Worm (Caenorhabditis elegans): ENCODE measurements around the gene D1014.13.

D1014.13 gene

DNA sequence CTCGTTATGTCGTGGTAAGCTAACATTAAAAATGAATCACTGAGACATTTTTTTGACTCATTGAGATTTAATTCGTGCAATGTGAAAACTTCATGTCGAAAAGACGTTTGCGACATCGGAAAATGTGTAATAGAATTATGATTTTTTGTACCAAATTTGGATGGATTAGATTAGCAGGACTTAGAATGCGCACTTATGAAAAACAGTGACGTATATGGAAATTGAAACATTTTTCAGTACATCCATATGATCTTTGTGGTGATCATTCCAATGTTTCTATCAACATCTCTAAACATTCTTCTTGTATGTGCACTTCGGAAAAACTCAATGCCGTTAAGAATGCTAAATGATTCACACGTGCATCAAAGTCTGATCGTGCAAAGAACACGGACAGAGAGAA is 914 bp upstream of the D1014.13 start:
- no peak for TF ChIP-seq elt-1 (tag; optimal IDR thresholded peaks at IDR 0.05; ENCODE audit: borderline replicate concordance, insufficient read depth)
- no peak for TF ChIP-seq ces-1 (GFP tag; optimal IDR thresholded peaks at IDR 0.05)
- TF ChIP-seq ham-2 (GFP tag; optimal IDR thresholded peaks at IDR 0.05): no peak
- no peak for TF ChIP-seq cnd-1 (tag; optimal IDR thresholded peaks at IDR 0.05)
- no peak for TF ChIP-seq unc-120 (tag; optimal IDR thresholded peaks at IDR 0.05; ENCODE audit: poor library complexity, severe bottlenecking)
- TF ChIP-seq sem-2 (GFP tag; optimal IDR thresholded peaks at IDR 0.05): no peak
- TF ChIP-seq nhr-237 (tag; optimal IDR thresholded peaks at IDR 0.05): no peak
- TF ChIP-seq ceh-83 (GFP tag; optimal IDR thresholded peaks at IDR 0.05): no peak
- no peak for TF ChIP-seq hlh-1 (tag; optimal IDR thresholded peaks at IDR 0.05)
- TF ChIP-seq lin-13 (tag; optimal IDR thresholded peaks at IDR 0.05): no peak

- TF ChIP-seq bed-3 (GFP tag; optimal IDR thresholded peaks at IDR 0.05): no peak
- no peak for TF ChIP-seq lin-32 (GFP tag; optimal IDR thresholded peaks at IDR 0.05)
Observed at ce11 chrV:8155743-8156142, 10.3 kb downstream of the D1014.13 start.

- no peak for TF ChIP-seq cnd-1 (tag; optimal IDR thresholded peaks at IDR 0.05)
- TF ChIP-seq drap-1 (GFP tag; optimal IDR thresholded peaks at IDR 0.05): no peak
- TF ChIP-seq nhr-28 (tag; optimal IDR thresholded peaks at IDR 0.05): no peak
- no peak for TF ChIP-seq nhr-12 (tag; optimal IDR thresholded peaks at IDR 0.05)
- TF ChIP-seq nhr-2 (tag; optimal IDR thresholded peaks at IDR 0.05): no peak
- TF ChIP-seq ceh-43 (GFP tag; optimal IDR thresholded peaks at IDR 0.05): no peak
- TF ChIP-seq ceh-83 (GFP tag; optimal IDR thresholded peaks at IDR 0.05): no peak
- TF ChIP-seq elt-3 (tag; optimal IDR thresholded peaks at IDR 0.05): no peak
- no peak for TF ChIP-seq bed-3 (GFP tag; optimal IDR thresholded peaks at IDR 0.05)
- TF ChIP-seq mab-5 (tag; optimal IDR thresholded peaks at IDR 0.05): no peak
- no peak for TF ChIP-seq lsy-2 (tag; optimal IDR thresholded peaks at IDR 0.05)
- TF ChIP-seq blmp-1 (tag; optimal IDR thresholded peaks at IDR 0.05): no peak
- no peak for TF ChIP-seq snpc-4 (tag; optimal IDR thresholded peaks at IDR 0.05)
- TF ChIP-seq M03D4.4 (tag; optimal IDR thresholded peaks at IDR 0.05): no peak
- TF ChIP-seq sem-2 (GFP tag; optimal IDR thresholded peaks at IDR 0.05): no peak
- no peak for TF ChIP-seq nhr-76 (tag; optimal IDR thresholded peaks at IDR 0.05)
- no peak for TF ChIP-seq tbx-8 (GFP tag; optimal IDR thresholded peaks at IDR 0.05)
- no peak for TF ChIP-seq ceh-39 (tag; optimal IDR thresholded peaks at IDR 0.05)
- no peak for TF ChIP-seq unc-62 (GFP tag; optimal IDR thresholded peaks at IDR 0.05)
Observed at ce11 chrV:8157446-8157845, 12.0 kb downstream of the D1014.13 start, which contains the start of gene sul-2. TSS of gene sul-2 (plus strand) at chrV:8157746.

ce11 chrV:8159629-8160028 is 14.2 kb downstream of the D1014.13 start, which contains the start of gene F20D6.6:
TSS of gene F20D6.6 (plus strand) at chrV:8159929.
- no peak for TF ChIP-seq snpc-4 (tag; optimal IDR thresholded peaks at IDR 0.05)
- no peak for TF ChIP-seq unc-120 (tag; optimal IDR thresholded peaks at IDR 0.05; ENCODE audit: poor library complexity, severe bottlenecking)
- no peak for TF ChIP-seq nhr-76 (tag; optimal IDR thresholded peaks at IDR 0.05)

- no peak for TF ChIP-seq lin-32 (GFP tag; optimal IDR thresholded peaks at IDR 0.05)
- TF ChIP-seq pha-4 (tag; optimal IDR thresholded peaks at IDR 0.05): no peak
- no peak for TF ChIP-seq nhr-76 (tag; optimal IDR thresholded peaks at IDR 0.05)
- TF ChIP-seq unc-39 (tag; optimal IDR thresholded peaks at IDR 0.05): no peak
- TF ChIP-seq mab-5 (tag; optimal IDR thresholded peaks at IDR 0.05): no peak
Observed at ce11 chrV:8161699-8162098, 16.3 kb downstream of the D1014.13 start, which contains the start of gene F20D6.5. TSS of gene F20D6.5 (plus strand) at chrV:8161957.

ce11 chrV:8163199-8163598 is 17.8 kb downstream of the D1014.13 start:
- TF ChIP-seq sem-2 (GFP tag; optimal IDR thresholded peaks at IDR 0.05): no peak
- no peak for TF ChIP-seq ces-1 (GFP tag; optimal IDR thresholded peaks at IDR 0.05)
- TF ChIP-seq bed-3 (GFP tag; optimal IDR thresholded peaks at IDR 0.05): no peak
- TF ChIP-seq blmp-1 (tag; optimal IDR thresholded peaks at IDR 0.05): no peak
- TF ChIP-seq nhr-237 (tag; optimal IDR thresholded peaks at IDR 0.05): no peak
- TF ChIP-seq ceh-39 (tag; optimal IDR thresholded peaks at IDR 0.05): no peak
- TF ChIP-seq unc-62 (GFP tag; optimal IDR thresholded peaks at IDR 0.05): no peak
- no peak for TF ChIP-seq pha-4 (tag; optimal IDR thresholded peaks at IDR 0.05)
- TF ChIP-seq tbx-8 (GFP tag; optimal IDR thresholded peaks at IDR 0.05): no peak
- TF ChIP-seq ceh-43 (GFP tag; optimal IDR thresholded peaks at IDR 0.05): no peak
- no peak for TF ChIP-seq elt-3 (tag; optimal IDR thresholded peaks at IDR 0.05)
- TF ChIP-seq lin-32 (GFP tag; optimal IDR thresholded peaks at IDR 0.05): no peak
- no peak for TF ChIP-seq ztf-11 (tag; optimal IDR thresholded peaks at IDR 0.05)

Data from whole organism, mixed stage, embryonic.